Worm (Caenorhabditis elegans) whole organism, L3 larva: ENCODE measurements around the gene R09A8.2.
"Not testable (repeated sequence)": the region's sequence is repeated elsewhere in the genome, so short reads cannot be mapped to it uniquely, and the experiment has no call there.

ENCODE experiments used
- R02D3.7 ChIP-seq: fragments of 150-350 bp; optimal IDR thresholded peaks from 2 replicates; lab custom pipeline; 2014; ENCODE audit warnings: missing biosample characterization, missing genetic modification characterization
- ZK546.5 ChIP-seq: sonication (generic microtip); optimal IDR thresholded peaks from 2 replicates; lab custom pipeline; 2017; ENCODE audit warnings: missing biosample characterization, missing genetic modification characterization
- aly-2 ChIP-seq: fragments of 150-350 bp; optimal IDR thresholded peaks from 2 replicates; lab custom pipeline; 2014; ENCODE audit warnings: missing biosample characterization, missing genetic modification characterization
- ama-1 ChIP-seq: fragments of 150-350 bp; optimal IDR thresholded peaks from 2 replicates; lab custom pipeline; 2018
- ceh-28 ChIP-seq: fragments of 150-350 bp; optimal IDR thresholded peaks from 2 replicates; lab custom pipeline; 2014; ENCODE audit warnings: missing biosample characterization, missing genetic modification reagents, missing genetic modification characterization
- ceh-82 ChIP-seq: fragments of 150-350 bp; optimal IDR thresholded peaks from 2 replicates; lab custom pipeline; 2014; ENCODE audit warnings: missing biosample characterization, missing genetic modification characterization
- ceh-9 ChIP-seq: sonication (generic microtip); optimal IDR thresholded peaks from 2 replicates; lab custom pipeline; 2018; ENCODE audit warnings: missing biosample characterization, missing genetic modification characterization
- egl-27 ChIP-seq: sonication (generic microtip); optimal IDR thresholded peaks from 4 replicates; lab custom pipeline; 2017; ENCODE audit warnings: missing biosample characterization, missing genetic modification reagents, missing genetic modification characterization
- egl-5 ChIP-seq: fragments of 150-350 bp; optimal IDR thresholded peaks from 2 replicates; lab custom pipeline; 2017; ENCODE audit warnings: missing biosample characterization, missing genetic modification reagents, missing genetic modification characterization, inconsistent platforms
- elt-2 ChIP-seq: sonication (generic microtip); optimal IDR thresholded peaks from 2 replicates; lab custom pipeline; 2016; ENCODE audit warnings: missing genetic modification reagents, mild to moderate bottlenecking, missing genetic modification characterization, missing compliant biosample characterization
- elt-3 ChIP-seq, 3 experiments: fragments of 150-350 bp in 1 of 3; sonication (generic microtip) in 2 of 3; optimal IDR thresholded peaks; 2 replicates in 2 of 3; 4 replicates in 1 of 3; lab custom pipeline; 2014 to 2017; ENCODE audit warnings: missing biosample characterization in 3 of 3, missing genetic modification characterization in 3 of 3
- eor-1 ChIP-seq, 2 experiments: fragments of 150-350 bp; optimal IDR thresholded peaks; 2 replicates each; lab custom pipeline; 2014 to 2018; ENCODE audit warnings: missing biosample characterization in 2 of 2, missing genetic modification characterization in 2 of 2
- fkh-10 ChIP-seq: sonication (generic microtip); optimal IDR thresholded peaks from 2 replicates; lab custom pipeline; 2017; ENCODE audit warnings: missing biosample characterization, missing genetic modification reagents, missing genetic modification characterization
- fkh-2 ChIP-seq: fragments of 150-350 bp; optimal IDR thresholded peaks from 2 replicates; lab custom pipeline; 2014; ENCODE audit warnings: missing biosample characterization, missing genetic modification reagents, missing genetic modification characterization
- fos-1 ChIP-seq: fragments of 150-350 bp; optimal IDR thresholded peaks from 2 replicates; lab custom pipeline; 2014; ENCODE audit warnings: missing biosample characterization, missing genetic modification characterization
- hmg-11 ChIP-seq: sonication (generic microtip); optimal IDR thresholded peaks from 2 replicates; lab custom pipeline; 2016; ENCODE audit warnings: missing genetic modification characterization, missing compliant biosample characterization
- jun-1 ChIP-seq: fragments of 150-350 bp; optimal IDR thresholded peaks from 2 replicates; lab custom pipeline; 2014; ENCODE audit warnings: missing biosample characterization, missing genetic modification reagents, missing genetic modification characterization
- lin-39 ChIP-seq: fragments of 150-350 bp; optimal IDR thresholded peaks from 2 replicates; lab custom pipeline; 2018; ENCODE audit warnings: missing biosample characterization, missing genetic modification reagents, missing genetic modification characterization
- lsy-12 ChIP-seq: sonication (generic microtip); optimal IDR thresholded peaks from 2 replicates; lab custom pipeline; 2016; ENCODE audit warnings: mild to moderate bottlenecking, missing genetic modification characterization, missing compliant biosample characterization
- mml-1 ChIP-seq: fragments of 150-350 bp; sonication (generic microtip); optimal IDR thresholded peaks from 3 replicates; lab custom pipeline; 2014; ENCODE audit warnings: missing biosample characterization, missing genetic modification characterization
- nhr-11 ChIP-seq: fragments of 150-350 bp; optimal IDR thresholded peaks from 2 replicates; lab custom pipeline; 2014; ENCODE audit warnings: missing biosample characterization, missing genetic modification characterization
- nhr-12 ChIP-seq: fragments of 150-350 bp; optimal IDR thresholded peaks from 2 replicates; lab custom pipeline; 2014; ENCODE audit warnings: missing biosample characterization, missing genetic modification characterization
- nhr-23 ChIP-seq: fragments of 150-350 bp; optimal IDR thresholded peaks from 2 replicates; lab custom pipeline; 2014; ENCODE audit warnings: missing biosample characterization, missing genetic modification reagents, missing genetic modification characterization
- nhr-237 ChIP-seq: fragments of 150-350 bp; optimal IDR thresholded peaks from 2 replicates; lab custom pipeline; 2014; ENCODE audit warnings: missing biosample characterization, missing genetic modification characterization
- nhr-25 ChIP-seq: sonication (generic microtip); optimal IDR thresholded peaks from 2 replicates; lab custom pipeline; 2017; ENCODE audit warnings: missing biosample characterization, missing genetic modification characterization
- nhr-76 ChIP-seq: fragments of 150-350 bp; sonication (generic microtip); optimal IDR thresholded peaks from 5 replicates; lab custom pipeline; 2014; ENCODE audit warnings: missing biosample characterization, missing genetic modification characterization
- nhr-77 ChIP-seq: fragments of 150-350 bp; optimal IDR thresholded peaks from 2 replicates; lab custom pipeline; 2014; ENCODE audit warnings: missing biosample characterization, missing genetic modification characterization
- pha-4 ChIP-seq: fragments of 150-350 bp; optimal IDR thresholded peaks from 2 replicates; lab custom pipeline; 2014; ENCODE audit warnings: missing biosample characterization, missing genetic modification reagents, missing genetic modification characterization
- pqm-1 ChIP-seq: fragments of 150-350 bp; optimal IDR thresholded peaks from 2 replicates; lab custom pipeline; 2017; ENCODE audit warnings: missing biosample characterization, missing genetic modification characterization, inconsistent platforms
- skn-1 ChIP-seq: fragments of 150-350 bp; optimal IDR thresholded peaks from 2 replicates; lab custom pipeline; 2014; ENCODE audit warnings: missing biosample characterization, missing genetic modification characterization
- tbx-2 ChIP-seq: sonication (generic microtip); optimal IDR thresholded peaks from 2 replicates; lab custom pipeline; 2016; ENCODE audit warnings: mild to moderate bottlenecking, missing genetic modification characterization, missing compliant biosample characterization
- ztf-11 ChIP-seq: fragments of 150-350 bp; optimal IDR thresholded peaks from 2 replicates; lab custom pipeline; 2014; ENCODE audit warnings: missing biosample characterization, missing genetic modification characterization
- ztf-4 ChIP-seq: fragments of 150-350 bp; optimal IDR thresholded peaks from 2 replicates; lab custom pipeline; 2014; ENCODE audit warnings: missing biosample characterization, missing genetic modification characterization

The R09A8.2 gene

ce11 chrX:12603322-12603984 lies 15.8 kb upstream of the R09A8.2 start, which contains the start of the genes T24D5.6 and R09A8.9:
TSS of gene T24D5.6 (plus strand) at chrX:12603622.
TSS of gene R09A8.9 (plus strand) at chrX:12603934.
- no peak for TF ChIP-seq hmg-11 (tag; lab: Kevin White, UChicago)
- TF ChIP-seq mml-1 (tag; lab: Kevin White, UChicago): no peak
- no peak for TF ChIP-seq fkh-2 (tag; lab: Kevin White, UChicago)
- TF ChIP-seq R02D3.7 (tag; lab: Kevin White, UChicago): no peak
- no peak for TF ChIP-seq lsy-12

ce11 chrX:12613451-12613850 lies 5.8 kb upstream of the R09A8.2 start, which contains the start of gene R09A8.1:
TSS of gene R09A8.1 (plus strand) at chrX:12613751.
- not testable (repeated sequence) for TF ChIP-seq aly-2, ZK546.5, ceh-82 (tag; lab: Kevin White, UChicago)

ce11 chrX:12618447-12618846 lies 818 bp upstream of the R09A8.2 start:
- TF ChIP-seq fkh-2 (tag; lab: Kevin White, UChicago) (no peak), nhr-23 (tag; lab: Kevin White, UChicago) (no peak), egl-27 (tag; lab: Kevin White, UChicago) (no peak), eor-1 (tag; optimal IDR thresholded peaks at IDR 0.05; lab: Kevin White, UChicago) (no peak), nhr-25 (no peak), ama-1 (lab: Kevin White, UChicago) (no peak), ceh-9 (no peak), elt-2 (tag; lab: Kevin White, UChicago) (no peak), lsy-12 (no peak), ceh-28 (tag; lab: Kevin White, UChicago) (no peak), nhr-237 (tag; lab: Kevin White, UChicago) (no peak), nhr-12 (tag; lab: Kevin White, UChicago) (no peak), ztf-4 (tag; lab: Kevin White, UChicago) (no peak), jun-1 (tag; lab: Kevin White, UChicago) (no peak), lin-39 (tag; lab: Kevin White, UChicago) (no peak), mml-1 (tag; lab: Kevin White, UChicago) (no peak), elt-3 (tag; optimal IDR thresholded peaks at IDR 0.05; lab: Kevin White, UChicago) (no peak), ztf-11 (tag; lab: Kevin White, UChicago) (no peak), nhr-77 (tag; lab: Kevin White, UChicago) (no peak), nhr-76 (tag; lab: Kevin White, UChicago) (no peak)

ce11 chrX:12620310-12620709 lies 1.0 kb downstream of the R09A8.2 start:
- TF ChIP-seq ceh-9: no peak
- no peak for TF ChIP-seq ztf-11 (tag; lab: Kevin White, UChicago)
- no peak for TF ChIP-seq nhr-25
- no peak for TF ChIP-seq nhr-11
- TF ChIP-seq hmg-11 (tag; lab: Kevin White, UChicago): no peak
- no peak for TF ChIP-seq nhr-77 (tag; lab: Kevin White, UChicago)
- no peak for TF ChIP-seq fos-1 (tag; lab: Kevin White, UChicago)
- TF ChIP-seq skn-1 (tag; lab: Kevin White, UChicago): no peak
- no peak for TF ChIP-seq egl-5 (tag; lab: Kevin White, UChicago)
- TF ChIP-seq tbx-2: no peak
- TF ChIP-seq lsy-12: no peak
- TF ChIP-seq mml-1 (tag; lab: Kevin White, UChicago): no peak
- TF ChIP-seq, all 47 proteins: peak for 0

DNA sequence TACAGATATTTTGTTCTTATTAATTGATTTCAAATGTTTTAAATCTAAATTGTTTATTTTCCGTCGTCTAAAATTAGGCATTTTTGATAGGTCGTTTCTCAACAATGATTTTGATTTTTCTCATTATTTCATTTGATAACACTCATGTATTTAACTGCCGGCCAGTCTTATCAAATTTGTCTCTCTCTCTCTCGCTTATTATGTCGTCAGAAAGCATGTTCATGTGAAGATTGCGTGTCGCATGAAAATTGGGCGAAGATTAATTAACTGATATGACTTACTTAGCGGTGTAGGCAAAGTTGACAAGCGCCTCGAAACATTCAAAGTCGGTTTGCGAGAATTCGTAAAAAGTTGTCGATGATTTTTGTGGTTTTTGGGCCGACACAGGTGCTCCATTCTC lies 8.5 kb downstream of the R09A8.2 start:
- TF ChIP-seq pha-4 (tag; lab: Kevin White, UChicago) (peak; percentile 63), elt-3 (tag; optimal IDR thresholded peaks at IDR 0.05; lab: Kevin White, UChicago) (peak in 2 of 3 experiments; percentile 29 to 48), mml-1 (tag; lab: Kevin White, UChicago) (no peak), elt-2 (tag; lab: Kevin White, UChicago) (peak; percentile 93), nhr-77 (tag; lab: Kevin White, UChicago) (no peak), ama-1 (lab: Kevin White, UChicago) (no peak), tbx-2 (no peak), fkh-10 (no peak), nhr-25 (peak; percentile 11), pqm-1 (peak; percentile 93), nhr-23 (tag; lab: Kevin White, UChicago) (peak; percentile 58)
